Fruit fly (Drosophila melanogaster) whole organism, wandering third instar larva: Measurements from ENCODE around the gene Aprt.

Experiments used
- Abd-B ChIP-seq: fragments of >200 bp; optimal IDR thresholded peaks from 2 replicates; lab custom pipeline; 2017; ENCODE audit warnings: missing biosample characterization, missing genetic modification characterization
- CG32264 ChIP-seq: fragments of 200-800 bp; sonication (Bioruptor generic); optimal IDR thresholded peaks from 2 replicates; lab custom pipeline; 2016; ENCODE audit warnings: missing biosample characterization, missing genetic modification characterization
- GATAd ChIP-seq: sonication (Bioruptor generic); optimal IDR thresholded peaks from 2 replicates; lab custom pipeline; 2016; ENCODE audit warnings: missing biosample characterization, missing genetic modification characterization
- Jra ChIP-seq: sonication (Bioruptor generic); optimal IDR thresholded peaks from 2 replicates; lab custom pipeline; 2016; ENCODE audit warnings: missing biosample characterization, missing genetic modification characterization
- Sp1 ChIP-seq: fragments of 200-800 bp; sonication (Bioruptor generic); optimal IDR thresholded peaks from 3 replicates; lab custom pipeline; 2019; ENCODE audit warnings: missing biosample characterization, mild to moderate bottlenecking, missing genetic modification characterization, moderate library complexity
- Vsx2 ChIP-seq: fragments of 200-300, 225-300 bp; sonication (Bioruptor generic); optimal IDR thresholded peaks from 2 replicates; lab custom pipeline; 2018; ENCODE audit warnings: missing biosample characterization, missing genetic modification characterization; ENCODE audit not compliant: partially characterized antibody
- dsf ChIP-seq: sonication (Bioruptor generic); optimal IDR thresholded peaks from 2 replicates; lab custom pipeline; 2016; ENCODE audit warnings: missing biosample characterization, missing genetic modification characterization, borderline replicate concordance
- fru ChIP-seq: fragments of 200-800 bp; sonication (Bioruptor generic); optimal IDR thresholded peaks from 3 replicates; lab custom pipeline; 2016; ENCODE audit warnings: missing biosample characterization, mild to moderate bottlenecking, missing genetic modification characterization
- jim ChIP-seq: fragments of 175-275, 200-325 bp; sonication (Bioruptor generic); optimal IDR thresholded peaks from 2 replicates; lab custom pipeline; 2016; ENCODE audit warnings: missing biosample characterization, mild to moderate bottlenecking, missing genetic modification characterization
- lola ChIP-seq: fragments of >200 bp; optimal IDR thresholded peaks from 2 replicates; lab custom pipeline; 2017; ENCODE audit warnings: missing biosample characterization, missing genetic modification characterization
- pan ChIP-seq: fragments of >200 bp; optimal IDR thresholded peaks from 2 replicates; lab custom pipeline; 2017
- psq ChIP-seq: fragments of 200-800 bp; sonication (Bioruptor generic); optimal IDR thresholded peaks from 3 replicates; lab custom pipeline; 2017; ENCODE audit warnings: missing biosample characterization, mild to moderate bottlenecking, missing genetic modification characterization, moderate library complexity
- rgr ChIP-seq: fragments of 200-800 bp; sonication (Bioruptor generic); optimal IDR thresholded peaks from 3 replicates; lab custom pipeline; 2016; ENCODE audit warnings: missing biosample characterization, mild to moderate bottlenecking, missing genetic modification characterization

DNA sequence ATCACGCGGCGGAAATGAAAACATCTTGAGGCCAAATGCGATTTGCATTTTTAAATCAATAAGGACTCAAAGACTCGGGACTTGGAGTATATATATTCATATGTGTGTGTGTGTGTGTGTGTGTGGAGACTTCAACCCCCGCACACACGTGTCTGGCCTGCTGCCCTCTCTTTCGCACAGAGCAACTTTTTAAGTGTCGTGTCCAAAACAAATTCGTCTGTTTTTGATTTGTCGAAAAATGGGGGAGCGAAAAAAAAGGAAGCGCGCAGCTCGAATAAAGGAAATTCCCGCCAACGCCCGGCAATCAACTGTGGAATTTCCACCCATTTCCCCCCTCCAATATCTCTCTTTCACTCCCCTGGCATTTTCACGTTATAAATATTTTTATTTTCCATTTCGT is 44.1 kb upstream of the Aprt start:
- TF ChIP-seq pan, result no peak
- TF ChIP-seq dsf, result no peak
- no peak for TF ChIP-seq rgr (GFP tag; lab: Kevin White, UChicago)
- TF ChIP-seq Sp1 (GFP tag; lab: Kevin White, UChicago), result no peak
- TF ChIP-seq GATAd, result no peak
- no peak for TF ChIP-seq psq
- TF ChIP-seq CG32264, result no peak
- no peak for TF ChIP-seq Abd-B (GFP tag; lab: Kevin White, UChicago)
- TF ChIP-seq Vsx2, result no peak
- no peak for TF ChIP-seq jim
- TF ChIP-seq fru (GFP tag; lab: Kevin White, UChicago), result no peak
- TF ChIP-seq lola (GFP tag; lab: Kevin White, UChicago), result no peak
- no peak for TF ChIP-seq Jra (GFP tag; lab: Kevin White, UChicago)
